Fruit fly (Drosophila melanogaster): ENCODE measurements around the gene CG13877.

DNA sequence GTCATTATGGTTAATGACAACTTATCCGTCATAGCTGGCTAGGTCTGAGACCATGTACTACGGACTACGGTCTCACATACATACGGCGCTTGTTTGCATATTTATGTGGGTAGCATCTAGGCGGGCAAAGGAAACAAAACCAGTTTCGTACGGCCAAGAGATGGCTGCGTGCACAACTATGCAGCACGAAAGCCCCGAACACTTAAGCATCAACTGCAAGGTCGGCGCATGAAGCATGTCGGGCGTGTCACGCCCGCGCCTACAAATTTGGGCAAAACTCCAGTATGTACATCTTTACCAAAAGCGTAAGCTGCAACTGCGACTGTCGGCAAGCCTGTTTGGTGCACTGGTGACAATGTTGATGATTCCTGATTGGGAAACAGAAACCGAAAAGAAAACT is 39.9 kb upstream of the CG13877 start:
- TF ChIP-seq CG8478 (optimal IDR thresholded peaks at IDR 0.05) = no peak
- no peak for TF ChIP-seq CTCF (optimal IDR thresholded peaks at IDR 0.05)

Data from S2 (cell line).